Fruit fly (Drosophila melanogaster): ENCODE data around the gene ltl.

The ltl gene

DNA sequence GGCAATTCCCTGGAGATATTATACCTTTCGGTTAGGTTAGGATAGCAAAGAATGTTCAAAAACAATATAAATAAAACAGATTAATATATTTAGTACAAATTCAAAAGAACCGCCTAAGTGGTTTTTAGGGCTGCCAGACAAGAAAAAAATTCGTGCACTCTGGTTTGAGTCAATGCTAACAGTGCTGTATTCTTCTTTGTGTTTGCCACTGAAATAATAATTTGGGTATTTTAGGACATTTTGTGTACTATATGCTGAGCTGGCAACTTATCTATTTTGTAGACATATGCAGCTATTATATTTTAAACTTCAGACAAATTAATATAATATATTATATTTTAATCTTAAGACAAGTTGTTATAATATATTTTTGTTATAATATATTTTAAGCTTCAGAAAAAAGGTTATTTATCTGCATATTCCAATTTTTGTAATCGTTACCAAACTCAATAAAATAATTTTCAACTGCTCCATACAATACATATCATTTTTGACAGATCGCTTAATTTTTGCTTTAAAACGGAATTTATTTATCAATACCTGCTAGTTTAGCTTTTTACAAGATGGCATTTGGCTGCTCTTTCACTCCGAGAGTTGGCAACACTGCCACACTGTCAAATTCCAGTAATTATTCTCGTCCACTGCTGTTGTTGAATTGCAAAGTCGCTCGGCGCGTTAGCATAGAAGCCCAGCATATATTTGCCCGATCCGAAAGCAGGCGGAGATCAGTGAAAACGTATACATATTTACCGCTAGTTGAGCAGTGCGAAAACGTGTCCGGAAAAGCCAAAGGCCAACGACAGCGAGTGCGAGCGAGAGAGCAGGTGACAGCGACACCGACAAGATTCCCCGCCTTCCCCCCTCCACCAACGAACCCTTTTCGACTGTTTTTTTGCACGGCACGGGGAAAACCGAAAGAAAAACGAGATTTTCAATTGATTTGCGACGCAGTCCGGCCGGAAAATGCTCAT, 8.1 kb upstream of the ltl start, which contains the start of gene CG7546 (continued):
- TF ChIP-seq CG6808 (GFP tag; optimal IDR thresholded peaks at IDR 0.05) (no peak), acj6 (GFP tag; optimal IDR thresholded peaks at IDR 0.05) (peak; percentile 41), vri (GFP tag; optimal IDR thresholded peaks at IDR 0.05) (no peak), Hr4 (GFP tag; optimal IDR thresholded peaks at IDR 0.05) (peak; percentile 26), CG10631 (GFP tag; optimal IDR thresholded peaks at IDR 0.05) (peak; percentile 44), CG10669 (GFP tag; optimal IDR thresholded peaks at IDR 0.05) (no peak), CG16779 (tag; optimal IDR thresholded peaks at IDR 0.05) (no peak), CG32006 (GFP tag; optimal IDR thresholded peaks at IDR 0.05) (peak; percentile 52), salr (GFP tag; optimal IDR thresholded peaks at IDR 0.05) (peak in 1 of 2 experiments; percentile 54), CG4318 (GFP tag; optimal IDR thresholded peaks at IDR 0.05) (no peak), net (GFP tag; optimal IDR thresholded peaks at IDR 0.05) (no peak), eg (GFP tag; IDR thresholded peaks at IDR 0.05) (peak; percentile 34; the same call in 1 of the 3 replicates), Sox102F (GFP tag; optimal IDR thresholded peaks at IDR 0.05) (no peak), CG1621 (tag; optimal IDR thresholded peaks at IDR 0.05) (peak; percentile 66), dsx (GFP tag; optimal IDR thresholded peaks at IDR 0.05; ENCODE audit: poor library complexity, severe bottlenecking) (no peak), pdm3 (GFP tag; optimal IDR thresholded peaks at IDR 0.05) (no peak), spab (GFP tag; optimal IDR thresholded peaks at IDR 0.05) (no peak), Eip75B (GFP tag; optimal IDR thresholded peaks at IDR 0.05) (no peak), CG15336 (GFP tag; IDR thresholded peaks at IDR 0.05) (no peak), Ets21C (GFP tag; optimal IDR thresholded peaks at IDR 0.05) (peak; percentile 11), CG3032 (tag; optimal IDR thresholded peaks at IDR 0.05) (peak; percentile 25), fd59A (GFP tag; optimal IDR thresholded peaks at IDR 0.05) (no peak), CG6163 (GFP tag; IDR thresholded peaks at IDR 0.05) (0 out of 3 replicates have a peak, but pooled peaks have one; percentile 22), Met (GFP tag; optimal IDR thresholded peaks at IDR 0.05) (no peak), Blimp-1 (GFP tag; optimal IDR thresholded peaks at IDR 0.05) (no peak), Eip78C (GFP tag) (peak; percentile 82), OdsH (GFP tag; optimal IDR thresholded peaks at IDR 0.05) (no peak)

DNA sequence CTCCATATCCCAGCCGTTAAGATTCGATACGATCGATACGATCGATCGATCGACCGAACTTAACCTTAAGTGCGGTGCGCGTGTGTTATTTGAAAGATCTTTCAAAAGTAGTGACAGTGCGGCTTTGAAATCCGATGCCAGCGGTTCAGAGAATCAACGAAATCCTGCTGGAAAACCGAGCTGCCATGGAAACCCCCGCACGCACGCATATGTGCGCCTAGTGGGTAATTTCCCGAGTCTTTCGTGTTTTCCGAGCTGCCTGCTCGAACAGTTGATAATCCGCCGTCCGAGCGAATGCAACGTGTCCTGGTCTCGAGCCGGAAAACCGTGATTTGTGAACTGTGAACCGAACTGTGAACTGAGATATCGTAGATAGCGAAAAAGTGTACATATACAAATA, 422 bp downstream of the ltl start:
- no peak for TF ChIP-seq OdsH (GFP tag; optimal IDR thresholded peaks at IDR 0.05)
- no peak for TF ChIP-seq Smox (GFP tag; optimal IDR thresholded peaks at IDR 0.05)
- no peak for TF ChIP-seq Sox14 (GFP tag; optimal IDR thresholded peaks at IDR 0.05)
- no peak for TF ChIP-seq Hr39 (GFP tag; optimal IDR thresholded peaks at IDR 0.05)
- no peak for TF ChIP-seq svp (GFP tag)
- no peak for TF ChIP-seq CG6163 (GFP tag; IDR thresholded peaks at IDR 0.05)
- no peak for TF ChIP-seq CG3919 (GFP tag; optimal IDR thresholded peaks at IDR 0.05)
- no peak for TF ChIP-seq Eip75B (GFP tag; optimal IDR thresholded peaks at IDR 0.05)
- no peak for TF ChIP-seq CG10631 (GFP tag; optimal IDR thresholded peaks at IDR 0.05)
- TF ChIP-seq CG32006 (GFP tag; optimal IDR thresholded peaks at IDR 0.05) = no peak
- TF ChIP-seq esn (GFP tag; optimal IDR thresholded peaks at IDR 0.05) = no peak
- no peak for TF ChIP-seq Ets21C (GFP tag; optimal IDR thresholded peaks at IDR 0.05)
- no peak for TF ChIP-seq Lpt (GFP tag; optimal IDR thresholded peaks at IDR 0.05)
- TF ChIP-seq fkh (GFP tag; optimal IDR thresholded peaks at IDR 0.05) = no peak
- TF ChIP-seq CG10669 (GFP tag; optimal IDR thresholded peaks at IDR 0.05) = no peak
- TF ChIP-seq CG1621 (tag; optimal IDR thresholded peaks at IDR 0.05) = no peak

- TF ChIP-seq cyc (GFP tag; optimal IDR thresholded peaks at IDR 0.05) = no peak
- no peak for TF ChIP-seq CG6276 (GFP tag; optimal IDR thresholded peaks at IDR 0.05)
- peak; percentile 69 for TF ChIP-seq svp (GFP tag)
Observed at dm6 chr3L:7520619-7521018, 1.8 kb downstream of the ltl start.

All from whole organism, prepupa.